Fruit fly (Drosophila melanogaster) whole organism, prepupa: ENCODE results near the gene fend.

Experiments
- CG10631 ChIP-seq: fragments of 200-800 bp; sonication (Bioruptor generic); optimal IDR thresholded peaks from 2 replicates; lab custom pipeline; 2016; ENCODE audit warnings: missing biosample characterization, missing genetic modification characterization
- CG11902 ChIP-seq: fragments of 200-800 bp; sonication (Bioruptor generic); optimal IDR thresholded peaks from 3 replicates; lab custom pipeline; 2016; ENCODE audit warnings: missing biosample characterization, missing genetic modification characterization
- CG1621 ChIP-seq: fragments of 200-800 bp; sonication (Bioruptor generic); optimal IDR thresholded peaks from 3 replicates; lab custom pipeline; 2018; ENCODE audit warnings: missing biosample characterization, mild to moderate bottlenecking, missing genetic modification characterization
- CG16779 ChIP-seq: fragments of 200-800 bp; sonication (Bioruptor generic); optimal IDR thresholded peaks from 3 replicates; lab custom pipeline; 2017; ENCODE audit warnings: missing biosample characterization, mild to moderate bottlenecking, missing genetic modification characterization
- CG34406 ChIP-seq: fragments of 200-800 bp; sonication (Bioruptor generic); optimal IDR thresholded peaks from 3 replicates; lab custom pipeline; 2016; ENCODE audit warnings: missing biosample characterization, missing genetic modification characterization
- CG3919 ChIP-seq: fragments of 200-800 bp; sonication (Bioruptor generic); optimal IDR thresholded peaks from 3 replicates; lab custom pipeline; 2016; ENCODE audit warnings: missing biosample characterization, missing genetic modification characterization
- CG6163 ChIP-seq: fragments of 200-800 bp; sonication (Bioruptor generic); IDR thresholded peaks from 3 replicates; pipeline ENCODE4 v1.3.6; 2022; ENCODE audit warnings: missing biosample characterization, missing genetic modification characterization
- CG6276 ChIP-seq: fragments of 200-800 bp; sonication (Bioruptor generic); optimal IDR thresholded peaks from 2 replicates; lab custom pipeline; 2017; ENCODE audit warnings: missing biosample characterization, mild to moderate bottlenecking, missing genetic modification characterization
- CG6792 ChIP-seq: fragments of 200-800 bp; sonication (Bioruptor generic); optimal IDR thresholded peaks from 3 replicates; lab custom pipeline; 2016; ENCODE audit warnings: missing biosample characterization, missing genetic modification characterization
- CG6808 ChIP-seq: fragments of 200-800 bp; sonication (Bioruptor generic); optimal IDR thresholded peaks from 3 replicates; lab custom pipeline; 2017; ENCODE audit warnings: missing biosample characterization, missing genetic modification characterization, mild to moderate bottlenecking, moderate library complexity, missing genetic modification reagents
- CG6854 ChIP-seq: fragments of 200-800 bp; sonication (Bioruptor generic); optimal IDR thresholded peaks from 2 replicates; lab custom pipeline; 2017; ENCODE audit warnings: missing biosample characterization, mild to moderate bottlenecking, missing genetic modification characterization
- CG7368 ChIP-seq: fragments of 200-800 bp; sonication (Bioruptor generic); optimal IDR thresholded peaks from 3 replicates; lab custom pipeline; 2016; ENCODE audit warnings: missing biosample characterization, missing genetic modification characterization
- CG8319 ChIP-seq: fragments of 200-800 bp; sonication (Bioruptor generic); optimal IDR thresholded peaks from 3 replicates; lab custom pipeline; 2016; ENCODE audit warnings: missing biosample characterization, missing genetic modification characterization
- CG8632 ChIP-seq: fragments of 200-800 bp; sonication (Bioruptor generic); optimal IDR thresholded peaks from 3 replicates; lab custom pipeline; 2016; ENCODE audit warnings: missing biosample characterization, missing genetic modification characterization
- CG9139 ChIP-seq: fragments of 200-800 bp; sonication (Bioruptor generic); optimal IDR thresholded peaks from 3 replicates; lab custom pipeline; 2017; ENCODE audit warnings: missing biosample characterization, mild to moderate bottlenecking, missing genetic modification characterization
- Eip75B ChIP-seq: fragments of 200-800 bp; sonication (Bioruptor generic); optimal IDR thresholded peaks from 3 replicates; lab custom pipeline; 2016; ENCODE audit warnings: missing biosample characterization, missing genetic modification characterization
- Ets21C ChIP-seq: fragments of 200-800 bp; sonication (Bioruptor generic); optimal IDR thresholded peaks from 3 replicates; lab custom pipeline; 2016; ENCODE audit warnings: missing biosample characterization, missing genetic modification characterization
- Ets96B ChIP-seq: fragments of 200-800 bp; optimal IDR thresholded peaks from 2 replicates; lab custom pipeline; 2019; ENCODE audit warnings: missing biosample characterization, mild to moderate bottlenecking, missing genetic modification characterization, moderate library complexity
- Gug ChIP-seq: fragments of 200-800 bp; sonication (Bioruptor generic); IDR thresholded peaks from 2 replicates; pipeline ENCODE4 v1.3.6; 2022; ENCODE audit warnings: missing biosample characterization, missing genetic modification characterization
- Hr39 ChIP-seq: fragments of 200-800 bp; sonication (Bioruptor generic); optimal IDR thresholded peaks from 2 replicates; lab custom pipeline; 2016; ENCODE audit warnings: missing biosample characterization, missing genetic modification characterization
- Hr4 ChIP-seq: fragments of 200-800 bp; sonication (Bioruptor generic); optimal IDR thresholded peaks from 3 replicates; lab custom pipeline; 2016; ENCODE audit warnings: missing biosample characterization, missing genetic modification characterization
- Lpt ChIP-seq: fragments of 200-800 bp; sonication (Bioruptor generic); optimal IDR thresholded peaks from 3 replicates; lab custom pipeline; 2016; ENCODE audit warnings: missing biosample characterization, missing genetic modification characterization
- Met ChIP-seq: fragments of 200-800 bp; sonication (Bioruptor generic); optimal IDR thresholded peaks from 3 replicates; lab custom pipeline; 2016; ENCODE audit warnings: missing biosample characterization, missing genetic modification characterization
- OdsH ChIP-seq: fragments of 200-800 bp; sonication (Bioruptor generic); optimal IDR thresholded peaks from 3 replicates; lab custom pipeline; 2016; ENCODE audit warnings: missing biosample characterization, missing genetic modification characterization
- Sox102F ChIP-seq: fragments of 200-800 bp; sonication (Bioruptor generic); optimal IDR thresholded peaks from 2 replicates; lab custom pipeline; 2016; ENCODE audit warnings: missing biosample characterization, mild to moderate bottlenecking, missing genetic modification characterization
- Sox14 ChIP-seq: fragments of 200-800 bp; sonication (Bioruptor generic); optimal IDR thresholded peaks from 3 replicates; lab custom pipeline; 2016; ENCODE audit warnings: missing biosample characterization, missing genetic modification characterization
- Sox15 ChIP-seq: fragments of 200-800 bp; sonication (Bioruptor generic); optimal IDR thresholded peaks from 3 replicates; lab custom pipeline; 2016; ENCODE audit warnings: missing biosample characterization, missing genetic modification characterization
- achi ChIP-seq: fragments of 200-800 bp; sonication (Bioruptor generic); optimal IDR thresholded peaks from 3 replicates; lab custom pipeline; 2016; ENCODE audit warnings: missing biosample characterization, missing genetic modification characterization
- cyc ChIP-seq: fragments of 200-800 bp; sonication (Bioruptor generic); optimal IDR thresholded peaks from 3 replicates; lab custom pipeline; 2016; ENCODE audit warnings: missing biosample characterization, missing genetic modification characterization
- dsx ChIP-seq: fragments of 200-800 bp; optimal IDR thresholded peaks from 3 replicates; lab custom pipeline; 2019; ENCODE audit warnings: missing biosample characterization, mild to moderate bottlenecking, missing genetic modification characterization, moderate library complexity; ENCODE audit not compliant: poor library complexity, severe bottlenecking
- eg ChIP-seq: fragments of 200-800 bp; sonication (Bioruptor generic); IDR thresholded peaks from 3 replicates; pipeline ENCODE4 v1.3.6; 2022; ENCODE audit warnings: missing biosample characterization, missing genetic modification characterization
- fd85E ChIP-seq: fragments of 200-800 bp; sonication (Bioruptor generic); optimal IDR thresholded peaks from 3 replicates; lab custom pipeline; 2016; ENCODE audit warnings: missing biosample characterization, missing genetic modification characterization
- lz ChIP-seq: fragments of 200-800 bp; sonication (Bioruptor generic); optimal IDR thresholded peaks from 3 replicates; lab custom pipeline; 2016; ENCODE audit warnings: missing biosample characterization, missing genetic modification characterization
- salr ChIP-seq, 2 experiments: fragments of 200-800 bp; sonication (Bioruptor generic); optimal IDR thresholded peaks; 3 replicates each; lab custom pipeline; 2016 to 2018; ENCODE audit warnings: missing biosample characterization in 2 of 2, missing genetic modification characterization in 2 of 2, mild to moderate bottlenecking in 1 of 2
- spab ChIP-seq: fragments of 200-800 bp; sonication (Bioruptor generic); optimal IDR thresholded peaks from 2 replicates; lab custom pipeline; 2017; ENCODE audit warnings: missing biosample characterization, mild to moderate bottlenecking, missing genetic modification characterization, missing genetic modification reagents
- svp ChIP-seq: fragments of 200-800 bp; sonication (Bioruptor generic); peaks from one replicate; lab custom pipeline; 2016; ENCODE audit warnings: missing biosample characterization, missing genetic modification characterization
- topi ChIP-seq: fragments of 200-800 bp; sonication (Bioruptor generic); optimal IDR thresholded peaks from 3 replicates; lab custom pipeline; 2016; ENCODE audit warnings: missing biosample characterization, missing genetic modification characterization

Gene fend

dm6 chrX:9134241-9134849, 554 bp downstream of the fend start (continued):
- TF ChIP-seq Sox15 (GFP tag; lab: Kevin White, UChicago) (no peak), fd85E (GFP tag; lab: Kevin White, UChicago) (no peak), Eip75B (GFP tag; lab: Kevin White, UChicago) (no peak), CG6792 (no peak), achi (GFP tag; lab: Kevin White, UChicago) (no peak), salr (GFP tag; optimal IDR thresholded peaks at IDR 0.05; lab: Kevin White, UChicago) (no peak), Lpt (GFP tag; lab: Kevin White, UChicago) (no peak), CG10631 (GFP tag; lab: Kevin White, UChicago) (no peak), CG7368 (no peak), eg (GFP tag; lab: Robert Waterston, UW) (peak; percentile 34; the same call in 1 of the 3 replicates), Met (GFP tag; lab: Kevin White, UChicago) (no peak), CG6163 (no peak; the same call in 2 of the 3 replicates)

- no peak for TF ChIP-seq OdsH
- TF ChIP-seq dsx (GFP tag; lab: Kevin White, UChicago): no peak
- TF ChIP-seq svp: peak; percentile 86
- no peak for TF ChIP-seq lz (GFP tag; lab: Kevin White, UChicago)
Observed at dm6 chrX:9133577-9134240, 1.2 kb downstream of the fend start.

- no peak for TF ChIP-seq Sox102F (GFP tag; lab: Kevin White, UChicago)
- no peak for TF ChIP-seq Ets96B (tag; lab: Kevin White, UChicago)
- TF ChIP-seq Eip75B (GFP tag; lab: Kevin White, UChicago): no peak
- TF ChIP-seq lz (GFP tag; lab: Kevin White, UChicago): no peak
- TF ChIP-seq Hr4 (GFP tag; lab: Kevin White, UChicago): no peak
- TF ChIP-seq cyc (GFP tag; lab: Kevin White, UChicago): no peak
- TF ChIP-seq CG9139 (GFP tag; lab: Kevin White, UChicago): no peak
- TF ChIP-seq OdsH: no peak
- no peak for TF ChIP-seq spab (GFP tag; lab: Kevin White, UChicago)
- no peak for TF ChIP-seq CG6276
- TF ChIP-seq CG8632 (GFP tag; lab: Kevin White, UChicago): no peak
- no peak for TF ChIP-seq CG34406
Observed at dm6 chrX:9132589-9133237, 2.2 kb downstream of the fend start.

dm6 chrX:9131523-9131922, 3.4 kb downstream of the fend start:
- TF ChIP-seq CG10631 (GFP tag; lab: Kevin White, UChicago): no peak
- no peak for TF ChIP-seq topi (GFP tag; lab: Kevin White, UChicago)

dm6 chrX:9130243-9130642, 4.7 kb downstream of the fend start:
- TF ChIP-seq CG1621: no peak
- TF ChIP-seq CG34406: no peak
- TF ChIP-seq CG8632 (GFP tag; lab: Kevin White, UChicago): no peak
- no peak for TF ChIP-seq CG7368
- TF ChIP-seq Gug: no peak
- no peak for TF ChIP-seq CG16779 (tag; lab: Kevin White, UChicago)
- TF ChIP-seq CG6854: no peak

- TF ChIP-seq Hr39 (GFP tag; lab: Kevin White, UChicago) (no peak), fd85E (GFP tag; lab: Kevin White, UChicago) (no peak), CG8319 (GFP tag; lab: Kevin White, UChicago) (no peak), Sox102F (GFP tag; lab: Kevin White, UChicago) (no peak), CG3919 (GFP tag; lab: Kevin White, UChicago) (no peak), CG11902 (GFP tag; lab: Kevin White, UChicago) (no peak), Ets21C (no peak), svp (no peak), Sox14 (GFP tag; lab: Kevin White, UChicago) (no peak), Sox15 (GFP tag; lab: Kevin White, UChicago) (no peak), CG6163 (no peak), salr (GFP tag; optimal IDR thresholded peaks at IDR 0.05; lab: Kevin White, UChicago) (no peak), Eip75B (GFP tag; lab: Kevin White, UChicago) (no peak), CG6808 (GFP tag; lab: Kevin White, UChicago) (no peak)
Observed at dm6 chrX:9129436-9129835, 5.5 kb downstream of the fend start.
